Fruit fly (Drosophila melanogaster) whole organism, prepupa: ENCODE measurements around the gene CG16978.

Source experiments
- CG6163 ChIP-seq: fragments of 200-800 bp; sonication (Bioruptor generic); IDR thresholded peaks from 3 replicates; pipeline ENCODE4 v1.3.6; 2022; ENCODE audit warnings: missing biosample characterization, missing genetic modification characterization
- CG7368 ChIP-seq: fragments of 200-800 bp; sonication (Bioruptor generic); optimal IDR thresholded peaks from 3 replicates; lab custom pipeline; 2016; ENCODE audit warnings: missing biosample characterization, missing genetic modification characterization
- Gug ChIP-seq: fragments of 200-800 bp; sonication (Bioruptor generic); IDR thresholded peaks from 2 replicates; pipeline ENCODE4 v1.3.6; 2022; ENCODE audit warnings: missing biosample characterization, missing genetic modification characterization
- Hr38 ChIP-seq: sonication (Bioruptor generic); optimal IDR thresholded peaks from 2 replicates; lab custom pipeline; 2016; ENCODE audit warnings: missing biosample characterization, missing genetic modification characterization
- Hr39 ChIP-seq: fragments of 200-800 bp; sonication (Bioruptor generic); optimal IDR thresholded peaks from 2 replicates; lab custom pipeline; 2016; ENCODE audit warnings: missing biosample characterization, missing genetic modification characterization
- Lpt ChIP-seq: fragments of 200-800 bp; sonication (Bioruptor generic); optimal IDR thresholded peaks from 3 replicates; lab custom pipeline; 2016; ENCODE audit warnings: missing biosample characterization, missing genetic modification characterization
- Met ChIP-seq: fragments of 200-800 bp; sonication (Bioruptor generic); optimal IDR thresholded peaks from 3 replicates; lab custom pipeline; 2016; ENCODE audit warnings: missing biosample characterization, missing genetic modification characterization
- Smox ChIP-seq: fragments of 200-800 bp; sonication (Bioruptor generic); optimal IDR thresholded peaks from 3 replicates; lab custom pipeline; 2016; ENCODE audit warnings: missing biosample characterization, missing genetic modification characterization
- Sox14 ChIP-seq: fragments of 200-800 bp; sonication (Bioruptor generic); optimal IDR thresholded peaks from 3 replicates; lab custom pipeline; 2016; ENCODE audit warnings: missing biosample characterization, missing genetic modification characterization
- achi ChIP-seq: fragments of 200-800 bp; sonication (Bioruptor generic); optimal IDR thresholded peaks from 3 replicates; lab custom pipeline; 2016; ENCODE audit warnings: missing biosample characterization, missing genetic modification characterization
- fd59A ChIP-seq: fragments of 200-800 bp; sonication (Bioruptor generic); optimal IDR thresholded peaks from 2 replicates; lab custom pipeline; 2017; ENCODE audit warnings: missing biosample characterization, mild to moderate bottlenecking, missing genetic modification characterization, missing genetic modification reagents
- net ChIP-seq: fragments of 200-800 bp; sonication (Bioruptor generic); optimal IDR thresholded peaks from 3 replicates; lab custom pipeline; 2016; ENCODE audit warnings: missing biosample characterization, missing genetic modification characterization
- svp ChIP-seq: fragments of 200-800 bp; sonication (Bioruptor generic); peaks from one replicate; lab custom pipeline; 2016; ENCODE audit warnings: missing biosample characterization, missing genetic modification characterization

- TF ChIP-seq Sox14 (no peak), fd59A (no peak), CG7368 (GFP tag; lab: Kevin White, UChicago) (no peak), Gug (GFP tag; lab: Robert Waterston, UW) (no peak), achi (GFP tag; lab: Kevin White, UChicago) (no peak), Smox (GFP tag; lab: Kevin White, UChicago) (no peak), net (no peak), Met (GFP tag; lab: Kevin White, UChicago) (no peak), svp (no peak), Hr39 (no peak), CG6163 (no peak), Lpt (GFP tag; lab: Kevin White, UChicago) (no peak), Hr38 (GFP tag; lab: Kevin White, UChicago) (no peak)
Observed at dm6 chr2L:13160227-13160626, 16.8 kb upstream of the CG16978 start, which contains the start of gene kmg.
